Fruit fly (Drosophila melanogaster): ENCODE measurements around the gene CG14391.

CG14391 gene

dm6 chr3R:12720344-12721200 lies 25.9 kb upstream of the CG14391 start (continued):
- TF ChIP-seq Rfx (GFP tag; IDR thresholded peaks at IDR 0.05) (no peak), CG30403 (GFP tag; optimal IDR thresholded peaks at IDR 0.05) (peak; percentile 1), sug (tag; optimal IDR thresholded peaks at IDR 0.05) (peak; percentile 80), BtbVII (GFP tag; optimal IDR thresholded peaks at IDR 0.05) (peak; percentile 8), CG2889 (GFP tag; IDR thresholded peaks at IDR 0.05) (no peak), CG3281 (GFP tag; optimal IDR thresholded peaks at IDR 0.05) (peak; percentile 23), CG12769 (tag; optimal IDR thresholded peaks at IDR 0.05) (no peak), CG3407 (GFP tag; optimal IDR thresholded peaks at IDR 0.05) (no peak), CG17829 (tag; optimal IDR thresholded peaks at IDR 0.05) (no peak), eve (GFP tag; optimal IDR thresholded peaks at IDR 0.05) (no peak), CG9437 (GFP tag; optimal IDR thresholded peaks at IDR 0.05) (no peak), CG17328 (GFP tag; IDR thresholded peaks at IDR 0.05) (no peak), CG7271 (tag; optimal IDR thresholded peaks at IDR 0.05) (no peak), stwl (tag; optimal IDR thresholded peaks at IDR 0.05) (no peak), CG17802 (tag; optimal IDR thresholded peaks at IDR 0.05) (no peak), hth (optimal IDR thresholded peaks at IDR 0.05) (no peak), gfzf (GFP tag; optimal IDR thresholded peaks at IDR 0.05) (no peak), vvl (GFP tag; IDR thresholded peaks at IDR 0.05) (no peak), GATAe (GFP tag; conservative IDR thresholded peaks at IDR 0.05) (0 out of 2 replicates have a peak, but pooled peaks have one; percentile 41), Gsc (GFP tag; IDR thresholded peaks at IDR 0.05) (no peak), CG11560 (tag; IDR thresholded peaks at IDR 0.05) (no peak), da (GFP tag; optimal IDR thresholded peaks at IDR 0.05) (no peak), CG11247 (GFP tag; IDR thresholded peaks at IDR 0.05) (no peak), CG6765 (GFP tag; optimal IDR thresholded peaks at IDR 0.05) (no peak), CG2712 (tag; optimal IDR thresholded peaks at IDR 0.05) (no peak), CG11504 (tag; optimal IDR thresholded peaks at IDR 0.05) (peak; percentile 10), Trl (optimal IDR thresholded peaks at IDR 0.05) (peak in 1 of 2 experiments; percentile 4), Trl (GFP tag; optimal IDR thresholded peaks at IDR 0.05) (no peak), CG1792 (GFP tag; optimal IDR thresholded peaks at IDR 0.05) (no peak), YL-1 (GFP tag; optimal IDR thresholded peaks at IDR 0.05) (no peak), caup (GFP tag; optimal IDR thresholded peaks at IDR 0.05; ENCODE audit: severe bottlenecking) (peak; percentile 5), CG15601 (tag; optimal IDR thresholded peaks at IDR 0.05) (no peak), Fer3 (tag; optimal IDR thresholded peaks at IDR 0.05) (peak; percentile 6), odd (GFP tag; optimal IDR thresholded peaks at IDR 0.05) (no peak), sens (GFP tag) (peak; percentile 3), CG15479 (GFP tag; optimal IDR thresholded peaks at IDR 0.05) (no peak), CG15269 (tag; optimal IDR thresholded peaks at IDR 0.05) (no peak), Xrp1 (GFP tag; IDR thresholded peaks at IDR 0.05) (no peak), CG33557 (GFP tag; optimal IDR thresholded peaks at IDR 0.05) (no peak), HmgZ (tag; optimal IDR thresholded peaks at IDR 0.05) (peak; percentile 15), Sry-δ (GFP tag; optimal IDR thresholded peaks at IDR 0.05) (no peak), kay (GFP tag; optimal IDR thresholded peaks at IDR 0.05) (no peak), Elba2 (GFP tag; optimal IDR thresholded peaks at IDR 0.05) (no peak), repo (GFP tag; optimal IDR thresholded peaks at IDR 0.05) (no peak), Ada2b (GFP tag; IDR thresholded peaks at IDR 0.05) (no peak), B-H2 (GFP tag; optimal IDR thresholded peaks at IDR 0.05) (no peak), CG17912 (GFP tag; optimal IDR thresholded peaks at IDR 0.05) (no peak), CG16779 (GFP tag; IDR thresholded peaks at IDR 0.05) (no peak), CG32532 (GFP tag; IDR thresholded peaks at IDR 0.05) (0 out of 2 replicates have a peak, but pooled peaks have one; percentile 24), row (GFP tag; IDR thresholded peaks at IDR 0.05) (peak; percentile 23; the same call in 1 of the 3 replicates)
